Fruit fly (Drosophila melanogaster): ENCODE results near the gene CG44325.

CG44325 gene

dm6 chrX:9080962-9081361 is 2.7 kb upstream of the CG44325 start, which contains the start of the genes CG7246 and HP1b (continued):
- TF ChIP-seq Scr (GFP tag; IDR thresholded peaks at IDR 0.05; ENCODE audit: partially characterized antibody) (peak; percentile 86), CG12744 (GFP tag; optimal IDR thresholded peaks at IDR 0.05) (no peak), CG1602 (GFP tag; optimal IDR thresholded peaks at IDR 0.05) (peak; percentile 45), Nf-YA (GFP tag; IDR thresholded peaks at IDR 0.05) (peak; percentile 72), kah (GFP tag; optimal IDR thresholded peaks at IDR 0.05) (no peak), CG14050 (GFP tag; IDR thresholded peaks at IDR 0.05) (peak; percentile 57; the same call in 2 of the 3 replicates), CkIIα-i1 (GFP tag; IDR thresholded peaks at IDR 0.05) (no peak), nom (GFP tag; optimal IDR thresholded peaks at IDR 0.05) (peak; percentile 41), Optix (GFP tag; IDR thresholded peaks at IDR 0.05) (peak; percentile 79), CG6765 (GFP tag; optimal IDR thresholded peaks at IDR 0.05) (peak; percentile 30), nau (GFP tag; optimal IDR thresholded peaks at IDR 0.05) (peak; percentile 24), CG10366 (GFP tag; IDR thresholded peaks at IDR 0.05) (peak; percentile 68), corto (GFP tag; optimal IDR thresholded peaks at IDR 0.05) (no peak), amos (GFP tag; IDR thresholded peaks at IDR 0.05; ENCODE audit: partially characterized antibody) (peak; percentile 68; the same call in 1 of the 2 replicates), MESR4 (GFP tag; optimal IDR thresholded peaks at IDR 0.05) (peak; percentile 25), Med (GFP tag) (peak; percentile 90), CG3407 (GFP tag; optimal IDR thresholded peaks at IDR 0.05) (peak; percentile 41), fd96Cb (tag; optimal IDR thresholded peaks at IDR 0.05) (peak; percentile 52), HLH54F (GFP tag; optimal IDR thresholded peaks at IDR 0.05) (peak; percentile 44), Dad (GFP tag; optimal IDR thresholded peaks at IDR 0.05) (peak; percentile 10), CG1832 (GFP tag; optimal IDR thresholded peaks at IDR 0.05) (no peak), CG14860 (GFP tag; IDR thresholded peaks at IDR 0.05; ENCODE audit: partially characterized antibody) (peak; percentile 71), knrl (GFP tag; IDR thresholded peaks at IDR 0.05; ENCODE audit: partially characterized antibody) (peak; percentile 84), Tbp (GFP tag; optimal IDR thresholded peaks at IDR 0.05) (no peak), az2 (GFP tag; optimal IDR thresholded peaks at IDR 0.05) (peak; percentile 68), Lhr (GFP tag; optimal IDR thresholded peaks at IDR 0.05) (no peak), gem (tag; optimal IDR thresholded peaks at IDR 0.05) (peak; percentile 83), pb (GFP tag; optimal IDR thresholded peaks at IDR 0.05) (no peak), Doc3 (GFP tag; IDR thresholded peaks at IDR 0.05; ENCODE audit: partially characterized antibody) (peak; percentile 75; the same call in 2 of the 3 replicates), peb (GFP tag; IDR thresholded peaks at IDR 0.05) (peak; percentile 60), Hsf (GFP tag; optimal IDR thresholded peaks at IDR 0.05) (peak; percentile 61), chinmo (GFP tag; IDR thresholded peaks at IDR 0.05; ENCODE audit: partially characterized antibody) (no peak), B-H1 (GFP tag; IDR thresholded peaks at IDR 0.05) (peak; percentile 65), CG10543 (GFP tag; optimal IDR thresholded peaks at IDR 0.05) (peak; percentile 62), CG10565 (GFP tag; optimal IDR thresholded peaks at IDR 0.05) (no peak), hkb (optimal IDR thresholded peaks at IDR 0.05) (no peak), hkb (GFP tag; IDR thresholded peaks at IDR 0.05) (peak; percentile 70), esg (GFP tag; conservative IDR thresholded peaks at IDR 0.05) (peak; percentile 71), Spps (tag; optimal IDR thresholded peaks at IDR 0.05) (peak; percentile 45), CG8944 (GFP tag; optimal IDR thresholded peaks at IDR 0.05) (no peak), Dref (GFP tag; IDR thresholded peaks at IDR 0.05) (peak; percentile 63), ab (GFP tag; optimal IDR thresholded peaks at IDR 0.05) (no peak), Mes4 (GFP tag; optimal IDR thresholded peaks at IDR 0.05) (no peak), ase (GFP tag; IDR thresholded peaks at IDR 0.05) (peak; percentile 85), CTCF (GFP tag; optimal IDR thresholded peaks at IDR 0.05) (peak; percentile 32), Myb (GFP tag; optimal IDR thresholded peaks at IDR 0.05) (peak; percentile 53), C15 (GFP tag; IDR thresholded peaks at IDR 0.05) (peak; percentile 76; the same call in 2 of the 3 replicates), D19A (tag; optimal IDR thresholded peaks at IDR 0.05) (peak; percentile 59), CG8388 (GFP tag; optimal IDR thresholded peaks at IDR 0.05) (peak; percentile 50), BEAF-32 (GFP tag; optimal IDR thresholded peaks at IDR 0.05) (peak; percentile 73), CG9215 (GFP tag; IDR thresholded peaks at IDR 0.05) (peak; percentile 71)

Data from whole organism, embryonic.